Fruit fly (Drosophila melanogaster) whole organism, embryonic: ENCODE data around the gene CG15252.
A peak's percentile ranks its signal among the peaks of the same experiment; 100 is the strongest.

Experiments
- Aef1 ChIP-seq: fragments of 200-800 bp; sonication (Bioruptor generic); IDR thresholded peaks from 3 replicates; pipeline ENCODE4 v1.3.6; 2022; ENCODE audit warnings: missing biosample characterization, missing genetic modification characterization
- CG10565 ChIP-seq: fragments of 200-800 bp; sonication (Bioruptor generic); optimal IDR thresholded peaks from 3 replicates; lab custom pipeline; 2016; ENCODE audit warnings: missing biosample characterization, mild to moderate bottlenecking, missing genetic modification characterization
- CG11085 ChIP-seq: fragments of 200-800 bp; sonication (Bioruptor generic); IDR thresholded peaks from 2 replicates; pipeline ENCODE4 v1.3.6; 2022; ENCODE audit warnings: missing biosample characterization, missing genetic modification characterization
- CG11247 ChIP-seq: fragments of 200-800 bp; sonication (Bioruptor generic); IDR thresholded peaks from 2 replicates; pipeline ENCODE4 v1.3.6; 2022; ENCODE audit warnings: missing biosample characterization, missing genetic modification characterization
- CG11560 ChIP-seq: fragments of 200-800 bp; sonication (Bioruptor generic); IDR thresholded peaks from 3 replicates; pipeline ENCODE4 v1.3.6; 2022; ENCODE audit warnings: missing biosample characterization, missing genetic modification characterization
- CG12391 ChIP-seq: fragments of 200-800 bp; sonication (Bioruptor generic); optimal IDR thresholded peaks from 3 replicates; lab custom pipeline; 2018; ENCODE audit warnings: missing biosample characterization, mild to moderate bottlenecking, missing genetic modification characterization, moderate library complexity
- CG13287 ChIP-seq: fragments of 200-800 bp; sonication (Bioruptor generic); IDR thresholded peaks from 2 replicates; pipeline ENCODE4 v1.3.6; 2022; ENCODE audit warnings: missing biosample characterization, missing genetic modification characterization; ENCODE audit not compliant: partially characterized antibody
- CG14014 ChIP-seq: fragments of 200-800 bp; sonication (Bioruptor generic); IDR thresholded peaks from 2 replicates; pipeline ENCODE4 v1.3.6; 2022; ENCODE audit warnings: missing biosample characterization, missing genetic modification characterization
- CG17361 ChIP-seq: fragments of 200-800 bp; sonication (Bioruptor generic); IDR thresholded peaks from 3 replicates; pipeline ENCODE4 v1.3.6; 2022; ENCODE audit warnings: missing biosample characterization, missing genetic modification characterization
- CG17829 ChIP-seq: fragments of 200-800 bp; optimal IDR thresholded peaks from 2 replicates; lab custom pipeline; 2019; ENCODE audit warnings: missing biosample characterization, mild to moderate bottlenecking, missing genetic modification characterization, moderate library complexity
- CG32532 ChIP-seq: fragments of 200-800 bp; sonication (Bioruptor generic); IDR thresholded peaks from 2 replicates; pipeline ENCODE4 v1.3.6; 2022; ENCODE audit warnings: missing biosample characterization, missing genetic modification characterization
- CG32772 ChIP-seq: fragments of 200-800 bp; sonication (Bioruptor generic); IDR thresholded peaks from 2 replicates; pipeline ENCODE4 v1.3.6; 2022; ENCODE audit warnings: missing biosample characterization, missing genetic modification characterization
- CG4424 ChIP-seq: fragments of 200-800 bp; sonication (Bioruptor generic); optimal IDR thresholded peaks from 3 replicates; lab custom pipeline; 2016; ENCODE audit warnings: missing biosample characterization, missing genetic modification characterization
- CG4730 ChIP-seq: fragments of 200-800 bp; sonication (Bioruptor generic); IDR thresholded peaks from 2 replicates; pipeline ENCODE4 v1.3.6; 2022; ENCODE audit warnings: missing biosample characterization, missing genetic modification characterization
- CG7839 ChIP-seq: fragments of 200-800 bp; sonication (Bioruptor generic); optimal IDR thresholded peaks from 3 replicates; lab custom pipeline; 2018; ENCODE audit warnings: missing biosample characterization, mild to moderate bottlenecking, missing genetic modification characterization, moderate library complexity
- CG8290 ChIP-seq, 3 experiments: fragments of 200-800 bp; sonication (Bioruptor generic); optimal IDR thresholded peaks; 2 replicates each; lab custom pipeline; 2016 to 2019; ENCODE audit warnings: missing biosample characterization in 3 of 3, missing genetic modification characterization in 3 of 3, mild to moderate bottlenecking in 2 of 3, moderate library complexity in 1 of 3
- CG9797 ChIP-seq: fragments of 200-800 bp; sonication (Bioruptor generic); optimal IDR thresholded peaks from 3 replicates; lab custom pipeline; 2018; ENCODE audit warnings: missing biosample characterization, mild to moderate bottlenecking, missing genetic modification characterization
- CG9817 ChIP-seq: fragments of 200-800 bp; sonication (Bioruptor generic); optimal IDR thresholded peaks from 2 replicates; lab custom pipeline; 2018; ENCODE audit warnings: missing biosample characterization, mild to moderate bottlenecking, missing genetic modification characterization, moderate library complexity
- CTCF ChIP-seq: fragments of 200-800 bp; sonication (Bioruptor generic); optimal IDR thresholded peaks from 2 replicates; lab custom pipeline; 2017; ENCODE audit warnings: missing biosample characterization, mild to moderate bottlenecking, missing genetic modification characterization, moderate library complexity
- CoRest ChIP-seq: fragments of 200-800 bp; sonication (Bioruptor generic); optimal IDR thresholded peaks from 3 replicates; lab custom pipeline; 2018; ENCODE audit warnings: missing biosample characterization, mild to moderate bottlenecking, missing genetic modification characterization, moderate library complexity
- Dbx ChIP-seq: fragments of 200-800 bp; sonication (Bioruptor generic); IDR thresholded peaks from 3 replicates; pipeline ENCODE4 v1.3.6; 2022; ENCODE audit warnings: missing biosample characterization, missing genetic modification characterization
- Dfd ChIP-seq, 2 experiments: fragments of >200 bp; optimal IDR thresholded peaks; 2 replicates each; lab custom pipeline; 2017; ENCODE audit warnings: missing biosample characterization in 2 of 2, missing genetic modification characterization in 2 of 2
- Dip2 ChIP-seq: fragments of 200-800 bp; sonication (Bioruptor generic); IDR thresholded peaks from 2 replicates; pipeline ENCODE4 v1.3.6; 2022; ENCODE audit warnings: missing biosample characterization, missing genetic modification characterization
- Gug ChIP-seq: fragments of 200-800 bp; sonication (Bioruptor generic); IDR thresholded peaks from 4 replicates; pipeline ENCODE4 v1.3.6; 2022; ENCODE audit warnings: missing biosample characterization, missing genetic modification characterization
- Hr3 ChIP-seq: fragments of 200-800 bp; sonication (Bioruptor generic); optimal IDR thresholded peaks from 3 replicates; lab custom pipeline; 2016; ENCODE audit warnings: missing biosample characterization, missing genetic modification characterization
- Hsf ChIP-seq: fragments of 200-800 bp; sonication (Bioruptor generic); optimal IDR thresholded peaks from 3 replicates; lab custom pipeline; 2016; ENCODE audit warnings: missing biosample characterization, missing genetic modification characterization
- Lpt ChIP-seq: fragments of >200 bp; optimal IDR thresholded peaks from 2 replicates; lab custom pipeline; 2018; ENCODE audit warnings: missing biosample characterization, missing genetic modification characterization
- Sin3A ChIP-seq: fragments of >200 bp; optimal IDR thresholded peaks from 2 replicates; lab custom pipeline; 2018
- Sry-β ChIP-seq: fragments of 200-800 bp; sonication (Bioruptor generic); optimal IDR thresholded peaks from 2 replicates; lab custom pipeline; 2018; ENCODE audit warnings: missing biosample characterization, mild to moderate bottlenecking, missing genetic modification characterization, moderate library complexity
- Stat92E ChIP-seq, 3 experiments: fragments of >200 bp in 2 of 3; fragments of 200-800 bp in 1 of 3; sonication (Bioruptor generic) in 1 of 3; optimal IDR thresholded peaks; 2 replicates each; lab custom pipeline; 2017 to 2019; ENCODE audit warnings: missing biosample characterization in 3 of 3, missing genetic modification characterization in 3 of 3, mild to moderate bottlenecking in 1 of 3, moderate library complexity in 1 of 3
- ab ChIP-seq: fragments of 200-800 bp; sonication (Bioruptor generic); optimal IDR thresholded peaks from 2 replicates; lab custom pipeline; 2016; ENCODE audit warnings: missing biosample characterization, missing genetic modification characterization
- croc ChIP-seq: fragments of 200-800 bp; sonication (Bioruptor generic); conservative IDR thresholded peaks from 3 replicates; pipeline ENCODE4 v1.3.6; 2022; ENCODE audit warnings: missing biosample characterization, missing genetic modification characterization
- crol ChIP-seq: fragments of 200-800 bp; sonication (Bioruptor generic); IDR thresholded peaks from 2 replicates; pipeline ENCODE4 v1.3.6; 2022; ENCODE audit warnings: missing biosample characterization, missing genetic modification characterization
- dati ChIP-seq: fragments of 200-800 bp; sonication (Bioruptor generic); IDR thresholded peaks from 2 replicates; pipeline ENCODE4 v1.3.6; 2022; ENCODE audit warnings: missing biosample characterization, missing genetic modification characterization
- gem ChIP-seq: fragments of 200-800 bp; sonication (Bioruptor generic); optimal IDR thresholded peaks from 2 replicates; lab custom pipeline; 2019; ENCODE audit warnings: missing biosample characterization, mild to moderate bottlenecking, missing genetic modification characterization, moderate library complexity
- gfzf ChIP-seq: fragments of 200-800 bp; sonication (Bioruptor generic); optimal IDR thresholded peaks from 2 replicates; lab custom pipeline; 2016; ENCODE audit warnings: missing biosample characterization, mild to moderate bottlenecking, missing genetic modification characterization, moderate library complexity
- grau ChIP-seq: fragments of 200-800 bp; optimal IDR thresholded peaks from 3 replicates; lab custom pipeline; 2019; ENCODE audit warnings: missing biosample characterization, mild to moderate bottlenecking, missing genetic modification characterization, moderate library complexity
- ken ChIP-seq: fragments of 200-800 bp; sonication (Bioruptor generic); IDR thresholded peaks from 3 replicates; pipeline ENCODE4 v1.3.6; 2022; ENCODE audit warnings: missing biosample characterization, missing genetic modification characterization
- knrl ChIP-seq: fragments of 200-800 bp; sonication (Bioruptor generic); IDR thresholded peaks from 3 replicates; pipeline ENCODE4 v1.3.6; 2022; ENCODE audit warnings: missing biosample characterization, missing genetic modification characterization; ENCODE audit not compliant: partially characterized antibody
- pum ChIP-seq: fragments of 200-800 bp; sonication (Bioruptor generic); optimal IDR thresholded peaks from 2 replicates; lab custom pipeline; 2016; ENCODE audit warnings: missing biosample characterization, missing genetic modification characterization
- schlank ChIP-seq: fragments of 200-800 bp; sonication (Bioruptor generic); optimal IDR thresholded peaks from 2 replicates; lab custom pipeline; 2018; ENCODE audit warnings: missing biosample characterization, mild to moderate bottlenecking, missing genetic modification characterization
- sima ChIP-seq: fragments of 200-800 bp; sonication (Bioruptor generic); optimal IDR thresholded peaks from 2 replicates; lab custom pipeline; 2016; ENCODE audit warnings: missing biosample characterization, missing genetic modification characterization
- sisA ChIP-seq: fragments of 200-800 bp; sonication (Bioruptor generic); IDR thresholded peaks from 2 replicates; pipeline ENCODE4 v1.3.6; 2022; ENCODE audit warnings: missing biosample characterization, missing genetic modification characterization
- slbo ChIP-seq: fragments of 200-800 bp; sonication (Bioruptor generic); IDR thresholded peaks from 2 replicates; pipeline ENCODE4 v1.3.6; 2022; ENCODE audit warnings: missing biosample characterization, missing genetic modification characterization
- ssp ChIP-seq: fragments of 200-800 bp; sonication (Bioruptor generic); IDR thresholded peaks from 2 replicates; pipeline ENCODE4 v1.3.6; 2022; ENCODE audit warnings: missing biosample characterization, missing genetic modification characterization
- tin ChIP-seq: fragments of 200-800 bp; sonication (Bioruptor generic); optimal IDR thresholded peaks from 3 replicates; lab custom pipeline; 2016; ENCODE audit warnings: missing biosample characterization, missing genetic modification characterization
- tx ChIP-seq: fragments of 200-800 bp; sonication (Bioruptor generic); optimal IDR thresholded peaks from 2 replicates; lab custom pipeline; 2016; ENCODE audit warnings: missing biosample characterization, missing genetic modification characterization
- zfh1 ChIP-seq: fragments of 200-800 bp; sonication (Bioruptor generic); IDR thresholded peaks from 3 replicates; pipeline ENCODE4 v1.3.6; 2022; ENCODE audit warnings: missing biosample characterization, missing genetic modification characterization
- zfh2 ChIP-seq: fragments of 200-800 bp; sonication (Bioruptor generic); optimal IDR thresholded peaks from 2 replicates; lab custom pipeline; 2016; ENCODE audit warnings: missing biosample characterization, missing genetic modification characterization

The CG15252 gene

DNA sequence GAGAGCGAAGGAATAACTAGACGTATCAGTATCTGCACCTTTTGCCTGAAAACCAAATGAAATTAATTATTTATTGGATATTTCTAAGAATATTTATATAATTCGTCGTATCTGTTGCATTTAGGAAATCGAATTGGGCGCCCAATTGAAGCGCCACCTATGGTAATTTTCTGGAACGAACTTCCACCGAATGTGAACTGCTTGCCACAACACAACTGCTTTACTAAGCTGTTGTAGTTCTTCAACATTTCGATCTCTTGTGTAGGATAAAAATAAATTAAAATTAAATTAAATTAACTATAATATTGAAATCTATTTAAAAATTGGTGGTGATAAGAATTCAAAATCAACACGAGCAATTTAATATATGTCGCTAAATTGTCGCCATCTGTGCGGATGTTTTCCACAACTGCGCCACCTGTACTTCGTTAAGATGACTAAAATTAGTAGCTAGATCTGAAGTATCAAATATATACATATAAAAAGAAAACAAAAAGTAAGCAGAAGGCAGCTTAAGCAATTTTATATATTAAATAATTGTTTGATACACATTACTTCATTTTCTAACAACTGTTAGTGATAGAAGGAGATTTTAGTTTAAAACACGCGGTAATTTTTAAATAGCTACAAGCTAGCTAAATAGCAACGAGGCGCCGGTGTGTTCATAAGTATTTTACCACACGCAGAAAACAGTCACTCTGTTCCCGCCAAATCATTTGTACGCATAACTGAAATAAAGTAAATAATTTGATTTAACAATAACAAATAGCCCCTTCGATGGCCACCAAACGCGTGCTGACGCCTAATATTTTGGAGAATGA, 29.6 kb upstream of the CG15252 start, which contains the start of gene Dna2 (continued):
- TF ChIP-seq CG13287 (no peak), gfzf (GFP tag; lab: Kevin White, UChicago) (peak; percentile 62), sima (GFP tag; lab: Kevin White, UChicago) (no peak), Sin3A (lab: Kevin White, UChicago) (peak; percentile 23), CG32532 (peak; percentile 56; the same call in 1 of the 2 replicates), CG8290 (GFP tag; optimal IDR thresholded peaks at IDR 0.05; lab: Kevin White, UChicago) (no peak), CG8290 (tag; optimal IDR thresholded peaks at IDR 0.05; lab: Kevin White, UChicago) (no peak), ssp (GFP tag; lab: Robert Waterston, UW) (0 out of 2 replicates have a peak, but pooled peaks have one; percentile 23), Hr3 (GFP tag; lab: Kevin White, UChicago) (peak; percentile 23), pum (GFP tag; lab: Kevin White, UChicago) (no peak), CG11085 (GFP tag; lab: Robert Waterston, UW) (no peak), Sry-β (GFP tag; lab: Kevin White, UChicago) (peak; percentile 66), knrl (GFP tag; lab: Robert Waterston, UW) (peak; percentile 34; the same call in 1 of the 3 replicates), CG17829 (tag; lab: Kevin White, UChicago) (peak; percentile 29), croc (GFP tag; lab: Robert Waterston, UW) (peak; percentile 14; the same call in 1 of the 3 replicates), CoRest (tag; lab: Kevin White, UChicago) (peak; percentile 34), CG32772 (GFP tag; lab: Robert Waterston, UW) (0 out of 2 replicates have a peak, but pooled peaks have one; percentile 23), CG12391 (peak; percentile 5), CTCF (GFP tag; lab: Kevin White, UChicago) (peak; percentile 95), schlank (tag; lab: Kevin White, UChicago) (no peak), tx (GFP tag; lab: Kevin White, UChicago) (no peak), CG4424 (GFP tag; lab: Kevin White, UChicago) (peak; percentile 11), CG4730 (GFP tag; lab: Robert Waterston, UW) (no peak), Aef1 (GFP tag; lab: Robert Waterston, UW) (0 out of 3 replicates have a peak, but pooled peaks have one; percentile 34), Dip2 (GFP tag; lab: Robert Waterston, UW) (peak; percentile 92), CG14014 (GFP tag; lab: Robert Waterston, UW) (no peak), CG9797 (GFP tag; lab: Kevin White, UChicago) (peak; percentile 4), Stat92E (GFP tag; optimal IDR thresholded peaks at IDR 0.05; lab: Kevin White, UChicago) (no peak), crol (GFP tag; lab: Robert Waterston, UW) (no peak), slbo (GFP tag; lab: Robert Waterston, UW) (peak; percentile 65), zfh1 (GFP tag; lab: Robert Waterston, UW) (0 out of 3 replicates have a peak, but pooled peaks have one; percentile 32), ken (GFP tag; lab: Robert Waterston, UW) (no peak), dati (no peak), tin (GFP tag; lab: Kevin White, UChicago) (peak; percentile 10), zfh2 (GFP tag; lab: Kevin White, UChicago) (no peak), CG7839 (peak; percentile 35), CG17361 (GFP tag; lab: Robert Waterston, UW) (peak; percentile 70), CG11560 (tag; lab: Robert Waterston, UW) (0 out of 3 replicates have a peak, but pooled peaks have one; percentile 28), Lpt (GFP tag; lab: Kevin White, UChicago) (no peak), CG10565 (GFP tag; lab: Kevin White, UChicago) (no peak), Dbx (GFP tag; lab: Robert Waterston, UW) (0 out of 3 replicates have a peak, but pooled peaks have one; percentile 33), ab (GFP tag; lab: Kevin White, UChicago) (no peak), grau (peak; percentile 25), sisA (peak; percentile 48), CG9817 (tag; lab: Kevin White, UChicago) (peak; percentile 28), Dfd (GFP tag; optimal IDR thresholded peaks at IDR 0.05; lab: Kevin White, UChicago) (peak in 1 of 2 experiments; percentile 6), Gug (0 out of 4 replicates have a peak, but pooled peaks have one; percentile 26), Hsf (peak; percentile 1), CG11247 (0 out of 2 replicates have a peak, but pooled peaks have one; percentile 5), gem (peak; percentile 24)
